Fruit fly (Drosophila melanogaster) Kc167 (cell line): Measurements from ENCODE around the gene CG12607.

ENCODE experiments used
- Myc ChIP-seq: fragments of >200 bp; optimal IDR thresholded peaks from 2 replicates; lab custom pipeline; 2017; ENCODE audit warnings: missing external identifiers
- h ChIP-seq: fragments of >200 bp; optimal IDR thresholded peaks from 3 replicates; lab custom pipeline; 2018; ENCODE audit warnings: missing external identifiers
- insv ChIP-seq: fragments of >200 bp; optimal IDR thresholded peaks from 3 replicates; lab custom pipeline; 2018; ENCODE audit warnings: missing external identifiers
- psq ChIP-seq: fragments of >200 bp; optimal IDR thresholded peaks from 2 replicates; lab custom pipeline; 2017; ENCODE audit warnings: missing external identifiers
- ttk ChIP-seq: sonication (Bioruptor generic); optimal IDR thresholded peaks from 2 replicates; lab custom pipeline; 2017; ENCODE audit warnings: missing external identifiers

- TF ChIP-seq ttk (lab: Kevin White, UChicago) (no peak), Myc (lab: Kevin White, UChicago) (no peak), insv (no peak), psq (lab: Kevin White, UChicago) (no peak), h (no peak)
These were observed 28.8 kb upstream of the CG12607 start for dm6 chr3L:4417543-4417942.
